Fruit fly (Drosophila melanogaster): ENCODE measurements around the gene CG5111.

CG5111 gene

DNA sequence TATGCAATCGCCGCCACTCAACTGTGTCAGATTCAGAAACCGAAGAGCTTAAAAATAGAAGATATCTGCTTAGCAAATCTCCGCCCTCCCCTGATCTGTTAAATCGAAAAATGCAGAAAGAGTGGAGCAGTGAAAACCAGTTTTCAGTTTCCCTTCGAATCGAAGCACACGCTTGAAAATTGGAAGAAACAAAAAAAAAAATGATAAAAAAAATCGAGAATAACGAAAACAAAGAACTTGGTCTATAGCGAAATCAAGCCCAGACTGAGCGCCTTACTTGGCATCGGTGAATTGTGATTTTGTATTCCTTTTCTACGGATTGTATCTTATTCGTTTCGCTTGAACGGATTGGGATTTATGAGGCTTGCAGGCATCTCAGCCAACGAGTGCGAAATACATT is 23.2 kb downstream of the CG5111 start:
- TF ChIP-seq Eip78C (GFP tag) (peak; percentile 27), CG9139 (GFP tag; optimal IDR thresholded peaks at IDR 0.05) (peak; percentile 48), Sox14 (GFP tag; optimal IDR thresholded peaks at IDR 0.05) (no peak), spab (GFP tag; optimal IDR thresholded peaks at IDR 0.05) (peak; percentile 25), CG6792 (GFP tag; optimal IDR thresholded peaks at IDR 0.05) (no peak), ss (GFP tag; optimal IDR thresholded peaks at IDR 0.05) (peak; percentile 26 to 64), CG4318 (GFP tag; optimal IDR thresholded peaks at IDR 0.05) (no peak), CG6808 (GFP tag; optimal IDR thresholded peaks at IDR 0.05) (peak; percentile 36)

DNA sequence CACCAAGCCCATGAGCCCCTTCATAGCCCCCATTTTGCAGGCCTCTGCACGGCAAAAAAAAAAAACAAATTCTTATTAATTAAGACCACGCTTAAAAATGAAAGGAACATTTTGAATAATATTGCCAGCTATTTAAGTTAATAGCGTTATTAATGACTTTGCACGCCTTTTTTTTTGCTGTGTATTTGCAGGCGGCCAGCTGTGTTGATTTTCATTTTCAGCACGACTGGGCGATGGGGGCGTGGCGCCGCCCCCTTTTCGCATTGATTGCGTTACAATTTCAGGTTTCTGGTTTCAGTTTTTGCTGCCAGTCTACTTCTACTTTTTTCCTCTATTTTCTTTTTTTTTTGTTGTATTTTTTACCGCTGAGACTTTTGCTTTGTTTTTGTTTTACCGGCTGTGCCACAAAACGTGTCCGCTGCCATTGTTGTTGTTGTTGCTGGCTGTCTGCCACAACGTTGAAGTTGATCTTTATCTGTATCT is 25.9 kb downstream of the CG5111 start:
- no peak for TF ChIP-seq Smox (GFP tag; optimal IDR thresholded peaks at IDR 0.05)
- peak; percentile 19 for TF ChIP-seq vri (GFP tag; optimal IDR thresholded peaks at IDR 0.05)
- TF ChIP-seq CG10631 (GFP tag; optimal IDR thresholded peaks at IDR 0.05) = peak; percentile 82
- TF ChIP-seq Hr38 (GFP tag; optimal IDR thresholded peaks at IDR 0.05) = no peak
- TF ChIP-seq Sox15 (GFP tag; optimal IDR thresholded peaks at IDR 0.05) = peak; percentile 18
- peak; percentile 81 for TF ChIP-seq CG11294 (GFP tag; IDR thresholded peaks at IDR 0.05)
- no peak for TF ChIP-seq Blimp-1 (GFP tag; optimal IDR thresholded peaks at IDR 0.05)
- peak; percentile 72 for TF ChIP-seq CG4318 (GFP tag; optimal IDR thresholded peaks at IDR 0.05)
- TF ChIP-seq Ets96B (tag; optimal IDR thresholded peaks at IDR 0.05) = peak; percentile 49
- TF ChIP-seq dac (GFP tag; optimal IDR thresholded peaks at IDR 0.05) = peak; percentile 82
- peak; percentile 49 for TF ChIP-seq lz (GFP tag; optimal IDR thresholded peaks at IDR 0.05)
- peak; percentile 91 for TF ChIP-seq CG3919 (GFP tag; optimal IDR thresholded peaks at IDR 0.05)
- peak; percentile 51 for TF ChIP-seq Hr39 (GFP tag; optimal IDR thresholded peaks at IDR 0.05)
- TF ChIP-seq cyc (GFP tag; optimal IDR thresholded peaks at IDR 0.05) = peak; percentile 59
- TF ChIP-seq Eip93F (GFP tag; optimal IDR thresholded peaks at IDR 0.05) = no peak
- TF ChIP-seq CG34406 (GFP tag; optimal IDR thresholded peaks at IDR 0.05) = peak; percentile 44
- peak; percentile 74 for TF ChIP-seq acj6 (GFP tag; optimal IDR thresholded peaks at IDR 0.05)
- TF ChIP-seq Eip75B (GFP tag; optimal IDR thresholded peaks at IDR 0.05) = peak; percentile 86
- TF ChIP-seq achi (GFP tag; optimal IDR thresholded peaks at IDR 0.05) = peak; percentile 83
- peak; percentile 19 for TF ChIP-seq Sox102F (GFP tag; optimal IDR thresholded peaks at IDR 0.05)
- peak; percentile 96 to 98 for TF ChIP-seq ss (GFP tag; optimal IDR thresholded peaks at IDR 0.05)
- TF ChIP-seq esn (GFP tag; optimal IDR thresholded peaks at IDR 0.05) = peak; percentile 33
- peak; percentile 75 for TF ChIP-seq Gug (GFP tag; IDR thresholded peaks at IDR 0.05)
- TF ChIP-seq CG10669 (GFP tag; optimal IDR thresholded peaks at IDR 0.05) = peak; percentile 68
- TF ChIP-seq Met (GFP tag; optimal IDR thresholded peaks at IDR 0.05) = peak; percentile 19
- peak; percentile 96 for TF ChIP-seq CG9139 (GFP tag; optimal IDR thresholded peaks at IDR 0.05)
- TF ChIP-seq CG6276 (GFP tag; optimal IDR thresholded peaks at IDR 0.05) = peak; percentile 77
- peak; percentile 86 for TF ChIP-seq CG16779 (tag; optimal IDR thresholded peaks at IDR 0.05)
- peak; percentile 82 for TF ChIP-seq OdsH (GFP tag; optimal IDR thresholded peaks at IDR 0.05)
- TF ChIP-seq fd59A (GFP tag; optimal IDR thresholded peaks at IDR 0.05) = peak; percentile 62
- TF ChIP-seq CG11902 (GFP tag; optimal IDR thresholded peaks at IDR 0.05) = peak; percentile 71
- peak; percentile 55 for TF ChIP-seq topi (GFP tag; optimal IDR thresholded peaks at IDR 0.05)
- peak; percentile 92 for TF ChIP-seq eg (GFP tag; IDR thresholded peaks at IDR 0.05)
- peak; percentile 78 for TF ChIP-seq CG7368 (GFP tag; optimal IDR thresholded peaks at IDR 0.05)
- peak; percentile 91 for TF ChIP-seq CG15336 (GFP tag; IDR thresholded peaks at IDR 0.05)
- peak; percentile 76 for TF ChIP-seq fd85E (GFP tag; optimal IDR thresholded peaks at IDR 0.05)
- peak; percentile 84 for TF ChIP-seq Hr4 (GFP tag; optimal IDR thresholded peaks at IDR 0.05)
- TF ChIP-seq Eip78C (GFP tag) = peak; percentile 94
- peak; percentile 87 for TF ChIP-seq net (GFP tag; optimal IDR thresholded peaks at IDR 0.05)
- peak; percentile 46 for TF ChIP-seq CG8319 (GFP tag; optimal IDR thresholded peaks at IDR 0.05)
- no peak for TF ChIP-seq svp (GFP tag)
- peak; percentile 47 for TF ChIP-seq CG31627 (GFP tag; optimal IDR thresholded peaks at IDR 0.05)
- TF ChIP-seq CG6163 (GFP tag; IDR thresholded peaks at IDR 0.05) = peak; percentile 94
- TF ChIP-seq CG3032 (tag; optimal IDR thresholded peaks at IDR 0.05) = peak; percentile 49
- TF ChIP-seq Sox14 (GFP tag; optimal IDR thresholded peaks at IDR 0.05) = peak; percentile 72
- TF ChIP-seq Lpt (GFP tag; optimal IDR thresholded peaks at IDR 0.05) = peak; percentile 92
- TF ChIP-seq CG8632 (GFP tag; optimal IDR thresholded peaks at IDR 0.05) = peak; percentile 54

All from whole organism, prepupa.